Fruit fly (Drosophila melanogaster) whole organism, embryonic: ENCODE data around the gene CG7557.
A peak's percentile ranks its signal among the peaks of the same experiment; 100 is the strongest.

Experiments
- ATbp ChIP-seq: fragments of 200-800 bp; sonication (Bioruptor generic); optimal IDR thresholded peaks from 2 replicates; lab custom pipeline; 2017; ENCODE audit warnings: missing biosample characterization, mild to moderate bottlenecking, missing genetic modification characterization, missing genetic modification reagents
- CG10565 ChIP-seq: fragments of 200-800 bp; sonication (Bioruptor generic); optimal IDR thresholded peaks from 3 replicates; lab custom pipeline; 2016; ENCODE audit warnings: missing biosample characterization, mild to moderate bottlenecking, missing genetic modification characterization
- CG10654 ChIP-seq: fragments of 200-800 bp; sonication (Bioruptor generic); optimal IDR thresholded peaks from 2 replicates; lab custom pipeline; 2016; ENCODE audit warnings: missing biosample characterization, missing genetic modification characterization
- CG10959 ChIP-seq: fragments of 200-800 bp; sonication (Bioruptor generic); IDR thresholded peaks from 2 replicates; pipeline ENCODE4 v1.3.6; 2022; ENCODE audit warnings: missing biosample characterization, missing genetic modification characterization
- CG11723 ChIP-seq: fragments of 200-800 bp; sonication (Bioruptor generic); optimal IDR thresholded peaks from 2 replicates; lab custom pipeline; 2017; ENCODE audit warnings: missing biosample characterization, mild to moderate bottlenecking, missing genetic modification characterization
- CG12104 ChIP-seq: fragments of 200-800 bp; sonication (Bioruptor generic); optimal IDR thresholded peaks from 3 replicates; lab custom pipeline; 2016; ENCODE audit warnings: missing biosample characterization, missing genetic modification characterization
- CG12219 ChIP-seq: fragments of 200-800 bp; sonication (Bioruptor generic); optimal IDR thresholded peaks from 3 replicates; lab custom pipeline; 2018; ENCODE audit warnings: missing biosample characterization, mild to moderate bottlenecking, missing genetic modification characterization
- CG12236 ChIP-seq: fragments of 200-800 bp; sonication (Bioruptor generic); optimal IDR thresholded peaks from 2 replicates; lab custom pipeline; 2016; ENCODE audit warnings: missing biosample characterization, missing genetic modification characterization
- CG12744 ChIP-seq: fragments of 200-800 bp; sonication (Bioruptor generic); optimal IDR thresholded peaks from 2 replicates; lab custom pipeline; 2016; ENCODE audit warnings: missing biosample characterization, missing genetic modification characterization
- CG16863 ChIP-seq: fragments of 200-800 bp; sonication (Bioruptor generic); optimal IDR thresholded peaks from 3 replicates; lab custom pipeline; 2016; ENCODE audit warnings: missing biosample characterization, missing genetic modification characterization
- CG17612 ChIP-seq: fragments of 200-800 bp; sonication (Bioruptor generic); IDR thresholded peaks from 2 replicates; pipeline ENCODE4 v1.3.6; 2022; ENCODE audit warnings: missing biosample characterization, missing genetic modification characterization
- CG2116 ChIP-seq: fragments of 200-800 bp; sonication (Bioruptor generic); optimal IDR thresholded peaks from 3 replicates; lab custom pipeline; 2018; ENCODE audit warnings: missing biosample characterization, mild to moderate bottlenecking, missing genetic modification characterization
- CG32532 ChIP-seq: fragments of 200-800 bp; sonication (Bioruptor generic); IDR thresholded peaks from 2 replicates; pipeline ENCODE4 v1.3.6; 2022; ENCODE audit warnings: missing biosample characterization, missing genetic modification characterization
- CG33213 ChIP-seq: fragments of 200-800 bp; sonication (Bioruptor generic); optimal IDR thresholded peaks from 3 replicates; lab custom pipeline; 2016; ENCODE audit warnings: missing biosample characterization, missing genetic modification characterization
- CG43689 ChIP-seq: fragments of 200-800 bp; sonication (Bioruptor generic); IDR thresholded peaks from 2 replicates; pipeline ENCODE4 v1.3.6; 2022; ENCODE audit warnings: missing biosample characterization, missing genetic modification characterization
- CG4730 ChIP-seq: fragments of 200-800 bp; sonication (Bioruptor generic); IDR thresholded peaks from 2 replicates; pipeline ENCODE4 v1.3.6; 2022; ENCODE audit warnings: missing biosample characterization, missing genetic modification characterization
- CG6272 ChIP-seq: fragments of 200-800 bp; sonication (Bioruptor generic); IDR thresholded peaks from 2 replicates; pipeline ENCODE4 v1.3.6; 2022; ENCODE audit warnings: missing biosample characterization, missing genetic modification characterization
- CG7963 ChIP-seq: fragments of 200-800 bp; sonication (Bioruptor generic); IDR thresholded peaks from 3 replicates; pipeline ENCODE4 v1.3.6; 2022; ENCODE audit warnings: missing biosample characterization, missing genetic modification characterization; ENCODE audit not compliant: partially characterized antibody
- CG9932 ChIP-seq: fragments of 200-800 bp; sonication (Bioruptor generic); IDR thresholded peaks from 2 replicates; pipeline ENCODE4 v1.3.6; 2022; ENCODE audit warnings: missing biosample characterization, missing genetic modification characterization
- CHES-1-like ChIP-seq: fragments of 200-800 bp; sonication (Bioruptor generic); optimal IDR thresholded peaks from 2 replicates; lab custom pipeline; 2016; ENCODE audit warnings: missing biosample characterization, missing genetic modification characterization
- Meics ChIP-seq: fragments of 200-800 bp; sonication (Bioruptor generic); optimal IDR thresholded peaks from 2 replicates; lab custom pipeline; 2017; ENCODE audit warnings: missing biosample characterization, mild to moderate bottlenecking, missing genetic modification characterization
- Mes4 ChIP-seq: fragments of 200-800 bp; sonication (Bioruptor generic); optimal IDR thresholded peaks from 2 replicates; lab custom pipeline; 2016; ENCODE audit warnings: missing biosample characterization, missing genetic modification characterization
- Poxn ChIP-seq: fragments of 200-800 bp; sonication (Bioruptor generic); IDR thresholded peaks from 2 replicates; pipeline ENCODE4 v1.3.6; 2022; ENCODE audit warnings: missing biosample characterization, missing genetic modification characterization
- Ptx1 ChIP-seq: fragments of 200-800 bp; sonication (Bioruptor generic); IDR thresholded peaks from 2 replicates; pipeline ENCODE4 v1.3.6; 2022; ENCODE audit warnings: missing biosample characterization, missing genetic modification characterization
- Sin3A ChIP-seq: fragments of >200 bp; optimal IDR thresholded peaks from 2 replicates; lab custom pipeline; 2018
- Sry-β ChIP-seq: fragments of 200-800 bp; sonication (Bioruptor generic); optimal IDR thresholded peaks from 2 replicates; lab custom pipeline; 2018; ENCODE audit warnings: missing biosample characterization, mild to moderate bottlenecking, missing genetic modification characterization, moderate library complexity
- Tbp ChIP-seq: fragments of >200 bp; optimal IDR thresholded peaks from 2 replicates; lab custom pipeline; 2018; ENCODE audit warnings: missing biosample characterization, missing genetic modification characterization
- Trl ChIP-seq, 3 experiments: fragments of >200 bp in 2 of 3; fragments of 200-800 bp in 1 of 3; sonication (Bioruptor generic) in 1 of 3; optimal IDR thresholded peaks; 2 replicates in 1 of 3; 3 replicates in 2 of 3; lab custom pipeline; 2016 to 2017; ENCODE audit warnings: missing biosample characterization in 1 of 3, missing genetic modification characterization in 1 of 3
- Xrp1 ChIP-seq: fragments of 200-800 bp; sonication (Bioruptor generic); IDR thresholded peaks from 2 replicates; pipeline ENCODE4 v1.3.6; 2022; ENCODE audit warnings: missing biosample characterization, missing genetic modification characterization
- bab2 ChIP-seq: fragments of 200-800 bp; sonication (Bioruptor generic); optimal IDR thresholded peaks from 2 replicates; lab custom pipeline; 2016; ENCODE audit warnings: missing biosample characterization, missing genetic modification characterization
- br ChIP-seq: fragments of >200 bp; optimal IDR thresholded peaks from 2 replicates; lab custom pipeline; 2017
- cad ChIP-seq: fragments of >200 bp; optimal IDR thresholded peaks from 2 replicates; lab custom pipeline; 2017; ENCODE audit warnings: missing biosample characterization, missing genetic modification characterization
- cg ChIP-seq: fragments of 200-800 bp; sonication (Bioruptor generic); optimal IDR thresholded peaks from 3 replicates; lab custom pipeline; 2019; ENCODE audit warnings: missing biosample characterization, mild to moderate bottlenecking, missing genetic modification characterization, moderate library complexity
- danr ChIP-seq: fragments of 200-800 bp; sonication (Bioruptor generic); IDR thresholded peaks from 2 replicates; pipeline ENCODE4 v1.3.6; 2022; ENCODE audit warnings: missing biosample characterization, missing genetic modification characterization
- dysf ChIP-seq: fragments of 200-800 bp; sonication (Bioruptor generic); IDR thresholded peaks from 3 replicates; pipeline ENCODE4 v1.3.6; 2022; ENCODE audit warnings: missing biosample characterization, missing genetic modification characterization
- exex ChIP-seq: fragments of 200-800 bp; sonication (Bioruptor generic); optimal IDR thresholded peaks from 4 replicates; lab custom pipeline; 2018; ENCODE audit warnings: missing biosample characterization, mild to moderate bottlenecking, missing genetic modification characterization, moderate library complexity
- eyg ChIP-seq: fragments of 200-800 bp; sonication (Bioruptor generic); optimal IDR thresholded peaks from 3 replicates; lab custom pipeline; 2016; ENCODE audit warnings: missing biosample characterization, missing genetic modification characterization
- fd3F ChIP-seq: fragments of 200-800 bp; sonication (Bioruptor generic); optimal IDR thresholded peaks from 2 replicates; lab custom pipeline; 2018; ENCODE audit warnings: missing biosample characterization, mild to moderate bottlenecking, missing genetic modification characterization, moderate library complexity
- gce ChIP-seq: fragments of 200-800 bp; sonication (Bioruptor generic); IDR thresholded peaks from 3 replicates; pipeline ENCODE4 v1.3.6; 2022; ENCODE audit warnings: missing biosample characterization, missing genetic modification characterization
- gem ChIP-seq: fragments of 200-800 bp; sonication (Bioruptor generic); optimal IDR thresholded peaks from 2 replicates; lab custom pipeline; 2019; ENCODE audit warnings: missing biosample characterization, mild to moderate bottlenecking, missing genetic modification characterization, moderate library complexity
- klu ChIP-seq: fragments of 200-800 bp; sonication (Bioruptor generic); IDR thresholded peaks from 2 replicates; pipeline ENCODE4 v1.3.6; 2022; ENCODE audit warnings: missing biosample characterization, missing genetic modification characterization
- kni ChIP-seq: fragments of 200-800 bp; sonication (Bioruptor generic); optimal IDR thresholded peaks from 3 replicates; lab custom pipeline; 2017; ENCODE audit warnings: mild to moderate bottlenecking, missing biosample characterization, missing genetic modification reagents, missing genetic modification characterization
- nmo ChIP-seq: fragments of 200-800 bp; sonication (Bioruptor generic); optimal IDR thresholded peaks from 2 replicates; lab custom pipeline; 2018; ENCODE audit warnings: missing biosample characterization, mild to moderate bottlenecking, missing genetic modification characterization, moderate library complexity
- odd ChIP-seq: fragments of 200-800 bp; sonication (Bioruptor generic); optimal IDR thresholded peaks from 2 replicates; lab custom pipeline; 2017; ENCODE audit warnings: missing biosample characterization, mild to moderate bottlenecking, missing genetic modification characterization
- org-1 ChIP-seq: fragments of 200-800 bp; sonication (Bioruptor generic); optimal IDR thresholded peaks from 2 replicates; lab custom pipeline; 2017; ENCODE audit warnings: missing biosample characterization, missing genetic modification characterization
- phol ChIP-seq: fragments of 200-800 bp; sonication (Bioruptor generic); optimal IDR thresholded peaks from 3 replicates; lab custom pipeline; 2018; ENCODE audit warnings: missing biosample characterization, mild to moderate bottlenecking, missing genetic modification characterization, moderate library complexity
- sd ChIP-seq: fragments of 200-800 bp; sonication (Bioruptor generic); optimal IDR thresholded peaks from 3 replicates; lab custom pipeline; 2018; ENCODE audit warnings: missing biosample characterization, mild to moderate bottlenecking, missing genetic modification characterization, moderate library complexity
- sima ChIP-seq: fragments of 200-800 bp; sonication (Bioruptor generic); optimal IDR thresholded peaks from 2 replicates; lab custom pipeline; 2016; ENCODE audit warnings: missing biosample characterization, missing genetic modification characterization
- slp2 ChIP-seq: fragments of 200-800 bp; sonication (Bioruptor generic); optimal IDR thresholded peaks from 2 replicates; lab custom pipeline; 2016; ENCODE audit warnings: missing biosample characterization, missing genetic modification characterization
- trem ChIP-seq: fragments of 200-800 bp; optimal IDR thresholded peaks from 3 replicates; lab custom pipeline; 2019; ENCODE audit warnings: missing biosample characterization, mild to moderate bottlenecking, missing genetic modification characterization, moderate library complexity

Gene CG7557

DNA sequence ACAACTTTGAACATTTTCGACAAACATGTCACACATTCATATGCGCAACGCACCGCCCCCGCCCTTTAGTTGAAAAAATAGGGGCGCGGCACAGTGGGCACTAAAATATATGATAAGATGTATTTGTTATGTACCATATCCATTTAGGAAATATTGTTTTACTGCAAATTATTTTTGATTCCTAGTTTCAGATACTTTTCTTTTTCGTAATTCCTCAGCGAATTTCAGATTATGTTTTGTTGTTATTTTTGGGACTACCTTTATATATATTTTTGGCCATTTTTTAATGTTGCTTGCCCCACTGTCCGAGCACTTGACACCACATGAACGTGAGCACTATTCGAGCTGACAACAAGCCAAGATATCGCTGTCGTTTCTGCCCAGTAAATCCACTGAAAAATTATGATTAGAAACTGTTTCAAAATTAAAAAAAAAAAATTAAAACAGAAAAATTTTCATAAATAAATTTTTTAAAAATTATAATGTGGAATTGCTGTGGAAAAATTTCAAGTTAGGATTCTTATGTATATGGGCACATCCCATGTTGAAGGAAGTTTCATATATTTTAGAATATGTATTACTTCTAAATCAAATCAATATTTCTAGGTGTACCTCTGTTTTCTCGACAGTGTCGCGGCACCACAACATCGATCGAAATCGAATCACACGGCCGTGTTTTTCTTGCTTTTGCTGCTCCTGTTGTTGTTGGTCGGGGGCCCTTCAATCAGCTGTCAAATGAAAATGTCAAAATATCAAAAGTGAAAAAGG is 27.5 kb upstream of the CG7557 start (continued):
- peak; percentile 96 for TF ChIP-seq nmo (GFP tag; lab: Kevin White, UChicago)
- TF ChIP-seq klu = peak; percentile 90
- TF ChIP-seq Meics (GFP tag; lab: Kevin White, UChicago) = peak; percentile 89
- TF ChIP-seq CG10959 (GFP tag; lab: Robert Waterston, UW) = peak; percentile 89
- peak; percentile 69 for TF ChIP-seq CG33213 (GFP tag; lab: Kevin White, UChicago)
- peak; percentile 72 for TF ChIP-seq bab2 (GFP tag; lab: Kevin White, UChicago)
- no peak for TF ChIP-seq CG12744 (GFP tag; lab: Kevin White, UChicago)
- no peak for TF ChIP-seq cg (GFP tag; lab: Kevin White, UChicago)
- peak; percentile 60 for TF ChIP-seq CG12219 (GFP tag; lab: Kevin White, UChicago)
- TF ChIP-seq Sin3A (lab: Kevin White, UChicago) = no peak
- no peak for TF ChIP-seq Tbp (GFP tag; lab: Kevin White, UChicago)
- TF ChIP-seq danr (GFP tag; lab: Robert Waterston, UW) = peak; percentile 74
- peak; percentile 64; the same call in 1 of the 2 replicates for TF ChIP-seq CG17612 (GFP tag; lab: Robert Waterston, UW)
- TF ChIP-seq sd = peak; percentile 55
- TF ChIP-seq org-1 = peak; percentile 55
- TF ChIP-seq Mes4 (GFP tag; lab: Kevin White, UChicago) = peak; percentile 52
- TF ChIP-seq odd = peak; percentile 78
- TF ChIP-seq exex = peak; percentile 59
- TF ChIP-seq CG7963 (GFP tag; lab: Robert Waterston, UW) = peak; percentile 60; the same call in 2 of the 3 replicates
- peak; percentile 64 for TF ChIP-seq Sry-β (GFP tag; lab: Kevin White, UChicago)
- TF ChIP-seq CHES-1-like = no peak
- peak; percentile 80 for TF ChIP-seq CG32532
- TF ChIP-seq CG11723 = peak; percentile 54
- TF ChIP-seq trem (tag; lab: Kevin White, UChicago) = peak; percentile 89
- peak; percentile 35 for TF ChIP-seq CG12236
- no peak for TF ChIP-seq cad (GFP tag; lab: Kevin White, UChicago)
- peak; percentile 94 for TF ChIP-seq Xrp1
- TF ChIP-seq CG12104 (GFP tag; lab: Kevin White, UChicago) = peak; percentile 85
- TF ChIP-seq br (lab: Kevin White, UChicago) = no peak
- TF ChIP-seq CG43689 (GFP tag; lab: Robert Waterston, UW) = peak; percentile 51
- peak; percentile 52 for TF ChIP-seq CG2116 (GFP tag; lab: Kevin White, UChicago)
- no peak for TF ChIP-seq sima (GFP tag; lab: Kevin White, UChicago)
- peak; percentile 75 for TF ChIP-seq ATbp (GFP tag; lab: Kevin White, UChicago)
- peak; percentile 80 for TF ChIP-seq fd3F (GFP tag; lab: Kevin White, UChicago)
- peak; percentile 60 for TF ChIP-seq CG10565
- peak; percentile 96 for TF ChIP-seq gem (tag; lab: Kevin White, UChicago)
- TF ChIP-seq CG9932 (GFP tag; lab: Robert Waterston, UW) = peak; percentile 71
- peak; percentile 86 for TF ChIP-seq kni (GFP tag; lab: Kevin White, UChicago)
- TF ChIP-seq eyg (GFP tag; lab: Kevin White, UChicago) = no peak
- TF ChIP-seq gce (GFP tag; lab: Robert Waterston, UW) = peak; percentile 66; the same call in 2 of the 3 replicates
- peak; percentile 94 for TF ChIP-seq Ptx1 (GFP tag; lab: Robert Waterston, UW)
- TF ChIP-seq CG4730 (GFP tag; lab: Robert Waterston, UW) = peak; percentile 80
- peak; percentile 95 for TF ChIP-seq dysf
- TF ChIP-seq CG16863 (GFP tag; lab: Kevin White, UChicago) = peak; percentile 73
- TF ChIP-seq CG10654 (GFP tag; lab: Kevin White, UChicago) = peak; percentile 85
- no peak for TF ChIP-seq Trl (optimal IDR thresholded peaks at IDR 0.05; lab: Kevin White, UChicago)
- TF ChIP-seq Trl (GFP tag; optimal IDR thresholded peaks at IDR 0.05; lab: Kevin White, UChicago) = peak; percentile 88
- TF ChIP-seq phol (tag; lab: Kevin White, UChicago) = peak; percentile 93
- TF ChIP-seq slp2 (GFP tag; lab: Kevin White, UChicago) = peak; percentile 55
- TF ChIP-seq CG6272 (GFP tag; lab: Robert Waterston, UW) = peak; percentile 70
- 0 out of 2 replicates have a peak, but pooled peaks have one; percentile 6 for TF ChIP-seq Poxn (GFP tag; lab: Robert Waterston, UW)
